Fruit fly (Drosophila melanogaster) whole organism, prepupa: ENCODE data around the gene Imp.

ENCODE experiments used
- CG10669 ChIP-seq: fragments of 200-800 bp; sonication (Bioruptor generic); optimal IDR thresholded peaks from 3 replicates; lab custom pipeline; 2018; ENCODE audit warnings: missing biosample characterization, mild to moderate bottlenecking, missing genetic modification characterization, moderate library complexity
- CG31627 ChIP-seq: fragments of 200-800 bp; sonication (Bioruptor generic); optimal IDR thresholded peaks from 3 replicates; lab custom pipeline; 2016; ENCODE audit warnings: missing biosample characterization, missing genetic modification characterization
- CG7368 ChIP-seq: fragments of 200-800 bp; sonication (Bioruptor generic); optimal IDR thresholded peaks from 3 replicates; lab custom pipeline; 2016; ENCODE audit warnings: missing biosample characterization, missing genetic modification characterization
- OdsH ChIP-seq: fragments of 200-800 bp; sonication (Bioruptor generic); optimal IDR thresholded peaks from 3 replicates; lab custom pipeline; 2016; ENCODE audit warnings: missing biosample characterization, missing genetic modification characterization
- acj6 ChIP-seq: fragments of 200-800 bp; sonication (Bioruptor generic); optimal IDR thresholded peaks from 3 replicates; lab custom pipeline; 2016; ENCODE audit warnings: missing biosample characterization, missing genetic modification characterization
- cyc ChIP-seq: fragments of 200-800 bp; sonication (Bioruptor generic); optimal IDR thresholded peaks from 3 replicates; lab custom pipeline; 2016; ENCODE audit warnings: missing biosample characterization, missing genetic modification characterization
- dsx ChIP-seq: fragments of 200-800 bp; optimal IDR thresholded peaks from 3 replicates; lab custom pipeline; 2019; ENCODE audit warnings: missing biosample characterization, mild to moderate bottlenecking, missing genetic modification characterization, moderate library complexity; ENCODE audit not compliant: poor library complexity, severe bottlenecking
- ss ChIP-seq, 2 experiments: fragments of 200-800 bp; sonication (Bioruptor generic); optimal IDR thresholded peaks; 2 replicates in 1 of 2; 3 replicates in 1 of 2; lab custom pipeline; 2017 to 2018; ENCODE audit warnings: mild to moderate bottlenecking in 2 of 2, missing biosample characterization in 2 of 2, missing genetic modification characterization in 2 of 2, moderate library complexity in 1 of 2

- TF ChIP-seq CG10669 (GFP tag; lab: Kevin White, UChicago) (no peak), cyc (GFP tag; lab: Kevin White, UChicago) (no peak), CG7368 (GFP tag; lab: Kevin White, UChicago) (no peak), ss (GFP tag; optimal IDR thresholded peaks at IDR 0.05; lab: Kevin White, UChicago) (no peak), OdsH (GFP tag; lab: Kevin White, UChicago) (no peak), acj6 (GFP tag; lab: Kevin White, UChicago) (no peak), CG31627 (GFP tag; lab: Kevin White, UChicago) (no peak), dsx (GFP tag; lab: Kevin White, UChicago) (peak; percentile 29)
These were observed 22.1 kb downstream of the Imp start for dm6 chrX:10801827-10802456.
